Fruit fly (Drosophila melanogaster) whole organism, wandering third instar larva: ENCODE data around the gene CG31174.

Experiments
- Abd-B ChIP-seq: fragments of >200 bp; optimal IDR thresholded peaks from 2 replicates; lab custom pipeline; 2017; ENCODE audit warnings: missing biosample characterization, missing genetic modification characterization
- CG32264 ChIP-seq: fragments of 200-800 bp; sonication (Bioruptor generic); optimal IDR thresholded peaks from 2 replicates; lab custom pipeline; 2016; ENCODE audit warnings: missing biosample characterization, missing genetic modification characterization
- CG9705 ChIP-seq: fragments of 200-800 bp; sonication (Bioruptor generic); optimal IDR thresholded peaks from 2 replicates; lab custom pipeline; 2018; ENCODE audit warnings: missing biosample characterization, mild to moderate bottlenecking, missing genetic modification characterization
- CrebA ChIP-seq: fragments of 200-800 bp; sonication (Bioruptor generic); optimal IDR thresholded peaks from 2 replicates; lab custom pipeline; 2016; ENCODE audit warnings: missing biosample characterization, mild to moderate bottlenecking, missing genetic modification characterization, borderline replicate concordance
- Dfd ChIP-seq: fragments of >200 bp; optimal IDR thresholded peaks from 2 replicates; lab custom pipeline; 2017; ENCODE audit warnings: missing biosample characterization, missing genetic modification characterization
- Dif ChIP-seq: fragments of 200-275, 200-300 bp; sonication (Bioruptor generic); optimal IDR thresholded peaks from 2 replicates; lab custom pipeline; 2018; ENCODE audit warnings: missing biosample characterization, missing genetic modification characterization; ENCODE audit not compliant: partially characterized antibody
- GATAd ChIP-seq: sonication (Bioruptor generic); optimal IDR thresholded peaks from 2 replicates; lab custom pipeline; 2016; ENCODE audit warnings: missing biosample characterization, missing genetic modification characterization
- HLH106 ChIP-seq: fragments of 200-800 bp; optimal IDR thresholded peaks from 3 replicates; lab custom pipeline; 2019; ENCODE audit warnings: missing biosample characterization, mild to moderate bottlenecking, missing genetic modification characterization, moderate library complexity
- Hnf4 ChIP-seq: fragments of 200-800 bp; sonication (Bioruptor generic); optimal IDR thresholded peaks from 2 replicates; lab custom pipeline; 2016; ENCODE audit warnings: missing biosample characterization, mild to moderate bottlenecking, missing genetic modification characterization
- Hr78 ChIP-seq: fragments of >200 bp; optimal IDR thresholded peaks from 2 replicates; lab custom pipeline; 2017; ENCODE audit warnings: missing biosample characterization, missing genetic modification characterization
- Hr83 ChIP-seq: fragments of 200-300 bp; sonication (Bioruptor generic); optimal IDR thresholded peaks from 2 replicates; lab custom pipeline; 2016; ENCODE audit warnings: missing biosample characterization, mild to moderate bottlenecking, missing genetic modification characterization, moderate library complexity; ENCODE audit not compliant: poor library complexity, severe bottlenecking
- Jra ChIP-seq: sonication (Bioruptor generic); optimal IDR thresholded peaks from 2 replicates; lab custom pipeline; 2016; ENCODE audit warnings: missing biosample characterization, missing genetic modification characterization
- Mio ChIP-seq: sonication (Bioruptor generic); optimal IDR thresholded peaks from 2 replicates; lab custom pipeline; 2016; ENCODE audit warnings: missing biosample characterization, missing genetic modification characterization
- Myc ChIP-seq: fragments of >200 bp; optimal IDR thresholded peaks from 2 replicates; lab custom pipeline; 2017
- N ChIP-seq: fragments of >200 bp; optimal IDR thresholded peaks from 2 replicates; lab custom pipeline; 2018; ENCODE audit warnings: missing biosample characterization, missing external identifiers, missing genetic modification characterization
- OdsH ChIP-seq: fragments of 200-800 bp; sonication (Bioruptor generic); optimal IDR thresholded peaks from 2 replicates; lab custom pipeline; 2016; ENCODE audit warnings: missing biosample characterization, mild to moderate bottlenecking, missing genetic modification characterization
- Rel ChIP-seq, 2 experiments: fragments of 200-800 bp; sonication (Bioruptor generic) in 1 of 2; optimal IDR thresholded peaks; 2 replicates in 1 of 2; 3 replicates in 1 of 2; lab custom pipeline; 2016 to 2019; ENCODE audit warnings: mild to moderate bottlenecking in 2 of 2, missing biosample characterization in 2 of 2, missing genetic modification characterization in 2 of 2, moderate library complexity in 1 of 2
- Sp1 ChIP-seq: fragments of 200-800 bp; sonication (Bioruptor generic); optimal IDR thresholded peaks from 3 replicates; lab custom pipeline; 2019; ENCODE audit warnings: missing biosample characterization, mild to moderate bottlenecking, missing genetic modification characterization, moderate library complexity
- Vsx2 ChIP-seq: fragments of 200-300, 225-300 bp; sonication (Bioruptor generic); optimal IDR thresholded peaks from 2 replicates; lab custom pipeline; 2018; ENCODE audit warnings: missing biosample characterization, missing genetic modification characterization; ENCODE audit not compliant: partially characterized antibody
- br ChIP-seq: fragments of 200-800 bp; sonication (Bioruptor generic); optimal IDR thresholded peaks from 2 replicates; lab custom pipeline; 2016; ENCODE audit warnings: missing biosample characterization, missing genetic modification characterization
- brk ChIP-seq: fragments of 200-800 bp; sonication (Bioruptor generic); optimal IDR thresholded peaks from 2 replicates; lab custom pipeline; 2016; ENCODE audit warnings: missing biosample characterization, mild to moderate bottlenecking, missing genetic modification characterization
- dl ChIP-seq, 2 experiments: fragments of 175-275, 200-275 bp in 1 of 2; fragments of 200-275 bp in 1 of 2; sonication (Bioruptor generic); optimal IDR thresholded peaks; lab custom pipeline; 2018; ENCODE audit warnings: mild to moderate bottlenecking in 2 of 2, missing biosample characterization in 2 of 2, missing genetic modification characterization in 2 of 2, moderate library complexity in 2 of 2; ENCODE audit not compliant: partially characterized antibody in 2 of 2, insufficient read depth in 1 of 2
- dmrt93B ChIP-seq: fragments of 200-800 bp; sonication (Bioruptor generic); optimal IDR thresholded peaks from 2 replicates; lab custom pipeline; 2018; ENCODE audit warnings: missing biosample characterization, mild to moderate bottlenecking, missing genetic modification characterization
- dsf ChIP-seq: sonication (Bioruptor generic); optimal IDR thresholded peaks from 2 replicates; lab custom pipeline; 2016; ENCODE audit warnings: missing biosample characterization, missing genetic modification characterization, borderline replicate concordance
- ey ChIP-seq: fragments of 200-800 bp; sonication (Bioruptor generic); optimal IDR thresholded peaks from 2 replicates; lab custom pipeline; 2016; ENCODE audit warnings: missing biosample characterization, missing genetic modification characterization
- foxo ChIP-seq, 2 experiments: fragments of 200-800 bp; sonication (Bioruptor generic); optimal IDR thresholded peaks; 2 replicates in 1 of 2; 3 replicates in 1 of 2; lab custom pipeline; 2016 to 2017; ENCODE audit warnings: missing biosample characterization in 2 of 2, missing genetic modification characterization in 2 of 2
- fru ChIP-seq: fragments of 200-800 bp; sonication (Bioruptor generic); optimal IDR thresholded peaks from 3 replicates; lab custom pipeline; 2016; ENCODE audit warnings: missing biosample characterization, mild to moderate bottlenecking, missing genetic modification characterization
- h ChIP-seq: fragments of 200-800 bp; sonication (Bioruptor generic); optimal IDR thresholded peaks from 3 replicates; lab custom pipeline; 2016; ENCODE audit warnings: missing biosample characterization, mild to moderate bottlenecking, missing genetic modification characterization
- jim ChIP-seq: fragments of 175-275, 200-325 bp; sonication (Bioruptor generic); optimal IDR thresholded peaks from 2 replicates; lab custom pipeline; 2016; ENCODE audit warnings: missing biosample characterization, mild to moderate bottlenecking, missing genetic modification characterization
- lola ChIP-seq: fragments of >200 bp; optimal IDR thresholded peaks from 2 replicates; lab custom pipeline; 2017; ENCODE audit warnings: missing biosample characterization, missing genetic modification characterization
- pan ChIP-seq: fragments of >200 bp; optimal IDR thresholded peaks from 2 replicates; lab custom pipeline; 2017
- psq ChIP-seq: fragments of 200-800 bp; sonication (Bioruptor generic); optimal IDR thresholded peaks from 3 replicates; lab custom pipeline; 2017; ENCODE audit warnings: missing biosample characterization, mild to moderate bottlenecking, missing genetic modification characterization, moderate library complexity
- rgr ChIP-seq: fragments of 200-800 bp; sonication (Bioruptor generic); optimal IDR thresholded peaks from 3 replicates; lab custom pipeline; 2016; ENCODE audit warnings: missing biosample characterization, mild to moderate bottlenecking, missing genetic modification characterization
- sage ChIP-seq: fragments of 200-800 bp; sonication (Bioruptor generic); optimal IDR thresholded peaks from 2 replicates; lab custom pipeline; 2016; ENCODE audit warnings: missing biosample characterization, mild to moderate bottlenecking, missing genetic modification characterization
- sv ChIP-seq: fragments of 200-800 bp; sonication (Bioruptor generic); optimal IDR thresholded peaks from 3 replicates; lab custom pipeline; 2016; ENCODE audit warnings: missing biosample characterization, missing genetic modification characterization
- tai ChIP-seq: sonication (Bioruptor generic); optimal IDR thresholded peaks from 2 replicates; lab custom pipeline; 2016; ENCODE audit warnings: missing biosample characterization, missing genetic modification characterization
- usp ChIP-seq: fragments of >200 bp; optimal IDR thresholded peaks from 2 replicates; lab custom pipeline; 2017; ENCODE audit warnings: missing biosample characterization, missing genetic modification characterization
- woc ChIP-seq: sonication (Bioruptor generic); optimal IDR thresholded peaks from 2 replicates; lab custom pipeline; 2016; ENCODE audit warnings: missing biosample characterization, mild to moderate bottlenecking, missing genetic modification characterization

The CG31174 gene

dm6 chr3R:21898758-21899157, 29.4 kb upstream of the CG31174 start:
- TF ChIP-seq Rel (GFP tag; optimal IDR thresholded peaks at IDR 0.05; lab: Kevin White, UChicago): no peak
- peak; percentile 89 for TF ChIP-seq Rel (tag; optimal IDR thresholded peaks at IDR 0.05; lab: Kevin White, UChicago)
- TF ChIP-seq Hnf4 (GFP tag; lab: Kevin White, UChicago): no peak
- TF ChIP-seq, all 38 proteins: peak for 1

DNA sequence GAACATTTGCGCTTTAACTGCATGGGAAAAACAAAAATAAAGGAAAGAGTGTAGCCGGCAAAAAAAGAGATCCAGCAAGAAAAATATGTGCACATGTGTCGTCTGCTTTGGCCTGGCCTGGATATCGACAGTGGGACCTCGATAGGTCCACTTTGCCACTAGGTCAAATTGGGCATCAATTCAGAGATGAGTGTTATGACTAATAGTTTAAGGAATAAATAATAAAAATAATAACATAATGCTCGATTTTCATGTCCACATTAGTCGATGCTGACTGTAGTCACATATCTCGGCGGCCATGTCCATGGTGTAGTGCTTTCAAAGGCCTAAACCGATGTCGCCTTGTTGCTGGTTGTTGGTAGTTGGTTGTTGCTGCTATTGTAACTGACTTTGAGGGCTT, 28.3 kb upstream of the CG31174 start:
- TF ChIP-seq ey (GFP tag; lab: Kevin White, UChicago): peak; percentile 81
- TF ChIP-seq Abd-B: no peak
- no peak for TF ChIP-seq GATAd (GFP tag; lab: Kevin White, UChicago)
- TF ChIP-seq dl (GFP tag; optimal IDR thresholded peaks at IDR 0.05; lab: Kevin White, UChicago; ENCODE audit: insufficient read depth in 1 of 2, partially characterized antibody in 2 of 2): no peak
- no peak for TF ChIP-seq Dif (GFP tag; lab: Kevin White, UChicago)
- TF ChIP-seq N (GFP tag; lab: Kevin White, UChicago): no peak
- no peak for TF ChIP-seq Dfd (GFP tag; lab: Kevin White, UChicago)
- TF ChIP-seq Rel (GFP tag; optimal IDR thresholded peaks at IDR 0.05; lab: Kevin White, UChicago): peak; percentile 58
- TF ChIP-seq Rel (tag; optimal IDR thresholded peaks at IDR 0.05; lab: Kevin White, UChicago): peak; percentile 58
- TF ChIP-seq dmrt93B (GFP tag; lab: Kevin White, UChicago): peak; percentile 56
- TF ChIP-seq CG32264 (GFP tag; lab: Kevin White, UChicago): peak; percentile 60
- TF ChIP-seq Sp1 (GFP tag; lab: Kevin White, UChicago): peak; percentile 82
- peak; percentile 83 for TF ChIP-seq br (GFP tag; lab: Kevin White, UChicago)
- peak; percentile 10 for TF ChIP-seq Hr83 (GFP tag; lab: Kevin White, UChicago)
- TF ChIP-seq Vsx2 (GFP tag; lab: Kevin White, UChicago): no peak
- no peak for TF ChIP-seq CrebA
- peak; percentile 39 for TF ChIP-seq brk (GFP tag; lab: Kevin White, UChicago)
- TF ChIP-seq OdsH (GFP tag; lab: Kevin White, UChicago): peak; percentile 80
- no peak for TF ChIP-seq jim (GFP tag; lab: Kevin White, UChicago)
- peak; percentile 87 for TF ChIP-seq fru
- TF ChIP-seq Jra (GFP tag; lab: Kevin White, UChicago): peak; percentile 47
- peak; percentile 90 for TF ChIP-seq HLH106 (tag; lab: Kevin White, UChicago)
- TF ChIP-seq Hnf4 (GFP tag; lab: Kevin White, UChicago): peak; percentile 79
- TF ChIP-seq Myc: no peak
- no peak for TF ChIP-seq Hr78 (GFP tag; lab: Kevin White, UChicago)
- peak; percentile 91 for TF ChIP-seq h (GFP tag; lab: Kevin White, UChicago)
- TF ChIP-seq rgr (GFP tag; lab: Kevin White, UChicago): peak; percentile 83
- peak; percentile 22 for TF ChIP-seq dsf (GFP tag; lab: Kevin White, UChicago)
- TF ChIP-seq sage: peak; percentile 84
- TF ChIP-seq tai: peak; percentile 65
- TF ChIP-seq woc: peak; percentile 73
- no peak for TF ChIP-seq sv (GFP tag; lab: Kevin White, UChicago)
- TF ChIP-seq CG9705: peak; percentile 79
- no peak for TF ChIP-seq usp (GFP tag; lab: Kevin White, UChicago)
- peak in 1 of 2 experiments; percentile 90 for TF ChIP-seq foxo (GFP tag; optimal IDR thresholded peaks at IDR 0.05; lab: Kevin White, UChicago)
- TF ChIP-seq pan (lab: Kevin White, UChicago): no peak
- no peak for TF ChIP-seq Mio (GFP tag; lab: Kevin White, UChicago)
- TF ChIP-seq psq (GFP tag; lab: Kevin White, UChicago): peak; percentile 78
- TF ChIP-seq lola (GFP tag; lab: Kevin White, UChicago): no peak
- TF ChIP-seq, all 38 proteins: peak for 22
